Worm (Caenorhabditis elegans): ENCODE results near the gene C02H6.1.

DNA sequence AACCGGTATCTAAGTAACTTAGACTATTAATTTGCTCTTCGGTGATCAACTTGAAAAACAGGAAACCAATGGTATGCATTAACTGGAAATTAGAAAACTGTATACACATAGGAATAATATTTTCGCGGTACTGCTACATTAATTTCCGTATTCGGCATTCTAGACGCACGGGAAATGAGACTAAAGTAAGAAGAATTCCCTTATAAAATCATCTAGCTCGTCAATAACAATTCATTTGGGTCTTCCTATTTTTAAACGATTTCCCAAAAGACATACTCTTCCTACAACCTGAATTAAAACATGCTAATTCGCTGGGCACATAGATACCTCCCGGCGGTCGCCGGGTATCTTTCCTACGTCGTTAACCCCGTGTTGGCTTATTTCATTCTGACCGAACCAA lies 12.7 kb upstream of the C02H6.1 start, which contains the start of gene srj-13:
- TF ChIP-seq egl-27 (tag; optimal IDR thresholded peaks at IDR 0.05): no peak
- no peak for TF ChIP-seq lin-39 (tag; optimal IDR thresholded peaks at IDR 0.05)
- TF ChIP-seq nhr-237 (tag; optimal IDR thresholded peaks at IDR 0.05): no peak
- TF ChIP-seq unc-62 (GFP tag; optimal IDR thresholded peaks at IDR 0.05): no peak
- no peak for TF ChIP-seq lin-13 (GFP tag; optimal IDR thresholded peaks at IDR 0.05)
- TF ChIP-seq sem-4 (tag; optimal IDR thresholded peaks at IDR 0.05): no peak

All from whole organism, L2 larva.